Fruit fly (Drosophila melanogaster): ENCODE data around the gene CG10184.

dm6 chr3R:23592669-23593068 is 12.6 kb downstream of the CG10184 start, which contains the start of gene CG33337:
- TF ChIP-seq CG7368 (GFP tag; optimal IDR thresholded peaks at IDR 0.05) (no peak), Gug (GFP tag; IDR thresholded peaks at IDR 0.05) (no peak), CG6854 (GFP tag; optimal IDR thresholded peaks at IDR 0.05) (no peak), pdm3 (GFP tag; optimal IDR thresholded peaks at IDR 0.05) (no peak), CG6276 (GFP tag; optimal IDR thresholded peaks at IDR 0.05) (no peak), CG11762 (GFP tag; optimal IDR thresholded peaks at IDR 0.05; ENCODE audit: insufficient read depth) (no peak), CG8632 (GFP tag; optimal IDR thresholded peaks at IDR 0.05) (no peak), CG32006 (GFP tag; optimal IDR thresholded peaks at IDR 0.05) (no peak), Ets21C (GFP tag; optimal IDR thresholded peaks at IDR 0.05) (no peak), CG6792 (GFP tag; optimal IDR thresholded peaks at IDR 0.05) (no peak), Sox102F (GFP tag; optimal IDR thresholded peaks at IDR 0.05) (no peak), Lpt (GFP tag; optimal IDR thresholded peaks at IDR 0.05) (no peak), vri (GFP tag; optimal IDR thresholded peaks at IDR 0.05) (no peak), lz (GFP tag; optimal IDR thresholded peaks at IDR 0.05) (no peak)

Measured in whole organism, prepupa.